Worm (Caenorhabditis elegans): Measurements from ENCODE around the gene acs-1.

Gene acs-1

ce11 chrV:6513356-6513755, 11.4 kb upstream of the acs-1 start:
- TF ChIP-seq ztf-29 (GFP tag; IDR thresholded peaks at IDR 0.05) (no peak), med-1 (GFP tag; optimal IDR thresholded peaks at IDR 0.05; ENCODE audit: insufficient read depth) (no peak), tab-1 (GFP tag; IDR thresholded peaks at IDR 0.05) (no peak), ref-1 (GFP tag; conservative IDR thresholded peaks at IDR 0.05) (no peak), flt-1 (GFP tag; IDR thresholded peaks at IDR 0.05) (no peak), klf-2 (GFP tag; conservative IDR thresholded peaks at IDR 0.05) (no peak), ztf-23 (GFP tag; IDR thresholded peaks at IDR 0.05) (no peak), cog-1 (tag; optimal IDR thresholded peaks at IDR 0.05) (no peak), T22C8.4 (GFP tag; IDR thresholded peaks at IDR 0.05) (no peak)

ce11 chrV:6513786-6514430, 10.9 kb upstream of the acs-1 start:
- TF ChIP-seq T22C8.4 (GFP tag; IDR thresholded peaks at IDR 0.05) (0 out of 2 replicates have a peak, but pooled peaks have one; percentile 18), ztf-29 (GFP tag; IDR thresholded peaks at IDR 0.05) (no peak), tab-1 (GFP tag; IDR thresholded peaks at IDR 0.05) (no peak), ztf-23 (GFP tag; IDR thresholded peaks at IDR 0.05) (no peak), flt-1 (GFP tag; IDR thresholded peaks at IDR 0.05) (no peak)

- TF ChIP-seq cog-1 (tag; optimal IDR thresholded peaks at IDR 0.05) (no peak), flt-1 (GFP tag; IDR thresholded peaks at IDR 0.05) (no peak), tab-1 (GFP tag; IDR thresholded peaks at IDR 0.05) (no peak), ztf-29 (GFP tag; IDR thresholded peaks at IDR 0.05) (no peak), ztf-23 (GFP tag; IDR thresholded peaks at IDR 0.05) (no peak), ref-1 (GFP tag; conservative IDR thresholded peaks at IDR 0.05) (no peak), T22C8.4 (GFP tag; IDR thresholded peaks at IDR 0.05) (no peak), med-1 (GFP tag; optimal IDR thresholded peaks at IDR 0.05; ENCODE audit: insufficient read depth) (no peak), klf-2 (GFP tag; conservative IDR thresholded peaks at IDR 0.05) (no peak)
These were observed 9.9 kb upstream of the acs-1 start, which contains the start of gene dpy-11 for ce11 chrV:6514887-6515324. Gene dpy-11, minus strand, starts transcription at chrV:6515240.

ce11 chrV:6515344-6515743, 9.4 kb upstream of the acs-1 start:
- no peak for TF ChIP-seq cog-1 (tag; optimal IDR thresholded peaks at IDR 0.05)
- no peak for TF ChIP-seq ref-1 (GFP tag; conservative IDR thresholded peaks at IDR 0.05)
- TF ChIP-seq flt-1 (GFP tag; IDR thresholded peaks at IDR 0.05): no peak
- no peak for TF ChIP-seq tab-1 (GFP tag; IDR thresholded peaks at IDR 0.05)

- no peak for TF ChIP-seq cog-1 (tag; optimal IDR thresholded peaks at IDR 0.05)
- no peak for TF ChIP-seq ztf-29 (GFP tag; IDR thresholded peaks at IDR 0.05)
- no peak for TF ChIP-seq klf-2 (GFP tag; conservative IDR thresholded peaks at IDR 0.05)
- no peak for TF ChIP-seq flt-1 (GFP tag; IDR thresholded peaks at IDR 0.05)
- TF ChIP-seq T22C8.4 (GFP tag; IDR thresholded peaks at IDR 0.05): no peak
- no peak for TF ChIP-seq tab-1 (GFP tag; IDR thresholded peaks at IDR 0.05)
- no peak for TF ChIP-seq ztf-23 (GFP tag; IDR thresholded peaks at IDR 0.05)
These were observed 8.1 kb upstream of the acs-1 start, which contains the start of gene mdh-1 for ce11 chrV:6516491-6517304. Gene mdh-1, minus strand, starts transcription at chrV:6516526.

ce11 chrV:6517305-6518224, 7.2 kb upstream of the acs-1 start:
- TF ChIP-seq cog-1 (tag; optimal IDR thresholded peaks at IDR 0.05) (no peak), klf-2 (GFP tag; conservative IDR thresholded peaks at IDR 0.05) (no peak), ref-1 (GFP tag; conservative IDR thresholded peaks at IDR 0.05) (no peak), T22C8.4 (GFP tag; IDR thresholded peaks at IDR 0.05) (no peak), ztf-29 (GFP tag; IDR thresholded peaks at IDR 0.05) (no peak), med-1 (GFP tag; optimal IDR thresholded peaks at IDR 0.05; ENCODE audit: insufficient read depth) (no peak), tab-1 (GFP tag; IDR thresholded peaks at IDR 0.05) (no peak), ztf-23 (GFP tag; IDR thresholded peaks at IDR 0.05) (no peak), flt-1 (GFP tag; IDR thresholded peaks at IDR 0.05) (no peak)

ce11 chrV:6518225-6518396, 6.7 kb upstream of the acs-1 start, which contains the start of gene F46E10.3:
Gene F46E10.3, plus strand, starts transcription at chrV:6518297.
- TF ChIP-seq ref-1 (GFP tag; conservative IDR thresholded peaks at IDR 0.05): no peak
- TF ChIP-seq klf-2 (GFP tag; conservative IDR thresholded peaks at IDR 0.05): no peak
- TF ChIP-seq ztf-23 (GFP tag; IDR thresholded peaks at IDR 0.05): no peak
- TF ChIP-seq tab-1 (GFP tag; IDR thresholded peaks at IDR 0.05): no peak
- TF ChIP-seq T22C8.4 (GFP tag; IDR thresholded peaks at IDR 0.05): no peak
- no peak for TF ChIP-seq flt-1 (GFP tag; IDR thresholded peaks at IDR 0.05)
- TF ChIP-seq cog-1 (tag; optimal IDR thresholded peaks at IDR 0.05): no peak
- no peak for TF ChIP-seq med-1 (GFP tag; optimal IDR thresholded peaks at IDR 0.05; ENCODE audit: insufficient read depth)
- no peak for TF ChIP-seq ztf-29 (GFP tag; IDR thresholded peaks at IDR 0.05)

ce11 chrV:6520385-6521080, 4.3 kb upstream of the acs-1 start, which contains the start of the genes F46E10.2 and F46E10.18:
Gene F46E10.2, plus strand, starts transcription at chrV:6520435.
Gene F46E10.18, plus strand, starts transcription at chrV:6521030.
- no peak for TF ChIP-seq klf-2 (GFP tag; conservative IDR thresholded peaks at IDR 0.05)
- no peak for TF ChIP-seq cog-1 (tag; optimal IDR thresholded peaks at IDR 0.05)
- TF ChIP-seq ztf-23 (GFP tag; IDR thresholded peaks at IDR 0.05): no peak
- no peak for TF ChIP-seq tab-1 (GFP tag; IDR thresholded peaks at IDR 0.05)
- no peak for TF ChIP-seq ztf-29 (GFP tag; IDR thresholded peaks at IDR 0.05)
- no peak for TF ChIP-seq med-1 (GFP tag; optimal IDR thresholded peaks at IDR 0.05; ENCODE audit: insufficient read depth)
- TF ChIP-seq flt-1 (GFP tag; IDR thresholded peaks at IDR 0.05): no peak
- no peak for TF ChIP-seq T22C8.4 (GFP tag; IDR thresholded peaks at IDR 0.05)
- no peak for TF ChIP-seq ref-1 (GFP tag; conservative IDR thresholded peaks at IDR 0.05)
